Worm (Caenorhabditis elegans) whole organism, L4/young adult: ENCODE results near the gene memi-3.

Source experiments
- W03F9.2 ChIP-seq: fragments of 150-350 bp; optimal IDR thresholded peaks from 2 replicates; lab custom pipeline; 2014; ENCODE audit warnings: missing biosample characterization, missing genetic modification characterization
- him-1 ChIP-seq: sonication (generic microtip); optimal IDR thresholded peaks from 2 replicates; lab custom pipeline; 2016; ENCODE audit warnings: missing genotype, missing genetic modification reagents, missing genetic modification characterization, missing compliant biosample characterization

DNA sequence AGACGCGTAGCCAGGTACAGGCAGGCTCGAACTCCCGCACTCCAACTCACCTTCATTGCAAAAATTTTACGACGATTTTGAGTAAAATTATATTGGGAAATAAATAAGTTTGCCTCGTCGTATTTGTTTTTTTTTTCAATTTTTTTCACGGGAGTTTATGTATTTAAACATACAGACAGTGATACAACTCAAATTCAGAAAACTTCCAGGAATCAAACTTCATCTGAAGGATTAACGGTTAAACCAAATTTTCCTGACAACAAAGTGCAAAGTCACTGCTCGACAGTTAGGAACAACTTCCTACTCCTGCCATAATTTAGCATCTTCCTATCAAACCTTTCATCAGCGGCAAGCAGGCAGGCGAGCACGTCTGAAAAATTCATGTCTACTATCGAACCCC, 21.7 kb upstream of the memi-3 start, which contains the start of gene F22B3.8:
- TF ChIP-seq W03F9.2 (no peak), him-1 (tag; lab: Kevin White, UChicago) (no peak)
